Worm (Caenorhabditis elegans): ENCODE measurements around the gene str-83.

DNA sequence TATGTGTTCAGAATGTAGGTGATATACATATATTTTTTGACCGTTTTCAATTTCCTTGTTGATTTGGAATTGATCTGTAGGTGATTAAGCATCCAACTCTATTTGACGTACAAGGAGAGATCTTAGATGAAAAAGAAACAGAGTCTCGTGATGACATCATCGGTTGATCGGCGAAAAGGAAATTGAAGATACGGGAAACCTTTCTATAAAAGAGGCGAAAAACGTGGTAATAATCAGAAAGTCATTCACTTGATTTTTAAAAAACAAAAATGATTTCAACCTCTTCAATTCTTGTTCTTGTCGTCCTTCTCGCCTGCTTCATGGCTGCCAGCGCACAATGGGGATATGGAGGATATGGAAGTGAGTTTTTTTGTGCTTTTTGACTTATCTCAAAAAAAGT is 7.1 kb downstream of the str-83 start, which contains the start of gene nlp-29:
- TF ChIP-seq dao-5 (tag; optimal IDR thresholded peaks at IDR 0.05) (no peak), him-1 (tag; optimal IDR thresholded peaks at IDR 0.05) (no peak)

All from whole organism, L4/young adult.